Worm (Caenorhabditis elegans) whole organism, L2 larva: ENCODE results near the gene mam-4.

Source experiments
- C34F6.9 ChIP-seq: fragments of 150-350 bp; optimal IDR thresholded peaks from 2 replicates; lab custom pipeline; 2014; ENCODE audit warnings: missing biosample characterization, missing genetic modification characterization
- F13H6.1 ChIP-seq: sonication (generic microtip); optimal IDR thresholded peaks from 2 replicates; lab custom pipeline; 2016; ENCODE audit warnings: missing genetic modification characterization, missing compliant biosample characterization
- R02D3.7 ChIP-seq: fragments of 150-350 bp; optimal IDR thresholded peaks from 2 replicates; lab custom pipeline; 2014; ENCODE audit warnings: missing biosample characterization, missing genetic modification characterization
- ZK546.5 ChIP-seq: sonication (generic microtip); optimal IDR thresholded peaks from 2 replicates; lab custom pipeline; 2017; ENCODE audit warnings: missing biosample characterization, missing genetic modification characterization
- blmp-1 ChIP-seq: sonication (generic microtip); optimal IDR thresholded peaks from 2 replicates; lab custom pipeline; 2017; ENCODE audit warnings: missing genetic modification characterization, mild to moderate bottlenecking, missing compliant biosample characterization, antibody characterized with exemption, moderate library complexity; ENCODE audit not compliant: insufficient read depth
- ceh-16 ChIP-seq: fragments of 150-350 bp; optimal IDR thresholded peaks from 2 replicates; lab custom pipeline; 2014; ENCODE audit warnings: missing biosample characterization, missing genetic modification characterization
- ceh-82 ChIP-seq: fragments of 150-350 bp; optimal IDR thresholded peaks from 2 replicates; lab custom pipeline; 2014; ENCODE audit warnings: missing biosample characterization, missing genetic modification characterization
- crh-2 ChIP-seq: sonication (generic microtip); optimal IDR thresholded peaks from 2 replicates; lab custom pipeline; 2017; ENCODE audit warnings: missing biosample characterization, missing genetic modification characterization
- egl-27 ChIP-seq: sonication (generic microtip); optimal IDR thresholded peaks from 3 replicates; lab custom pipeline; 2017; ENCODE audit warnings: missing biosample characterization, missing genetic modification reagents, missing genetic modification characterization
- elt-3 ChIP-seq: sonication (generic microtip); optimal IDR thresholded peaks from 2 replicates; lab custom pipeline; 2017; ENCODE audit warnings: missing biosample characterization, missing genetic modification characterization
- fos-1 ChIP-seq: fragments of 150-350 bp; optimal IDR thresholded peaks from 2 replicates; lab custom pipeline; 2014; ENCODE audit warnings: missing biosample characterization, missing genetic modification characterization
- gmeb-1 ChIP-seq: fragments of 150-350 bp; optimal IDR thresholded peaks from 2 replicates; lab custom pipeline; 2014; ENCODE audit warnings: missing biosample characterization, missing genetic modification characterization
- lin-11 ChIP-seq: fragments of 150-350 bp; sonication (generic microtip); optimal IDR thresholded peaks from 2 replicates; lab custom pipeline; 2014; ENCODE audit warnings: missing biosample characterization, missing genetic modification characterization, inconsistent platforms, mixed read lengths
- lsy-2 ChIP-seq, 2 experiments: fragments of 150-350 bp in 1 of 2; sonication (generic microtip) in 1 of 2; optimal IDR thresholded peaks; 2 replicates each; lab custom pipeline; 2014 to 2017; ENCODE audit warnings: missing biosample characterization in 2 of 2, missing genetic modification characterization in 2 of 2
- mab-5 ChIP-seq: fragments of 150-350 bp; optimal IDR thresholded peaks from 2 replicates; lab custom pipeline; 2014; ENCODE audit warnings: missing biosample characterization, missing genetic modification characterization
- mdl-1 ChIP-seq, 2 experiments: fragments of 150-350 bp in 1 of 2; sonication (generic microtip) in 1 of 2; optimal IDR thresholded peaks; 2 replicates each; lab custom pipeline; 2017; ENCODE audit warnings: missing biosample characterization in 2 of 2, missing genetic modification characterization in 2 of 2
- nhr-10 ChIP-seq: sonication (generic microtip); optimal IDR thresholded peaks from 2 replicates; lab custom pipeline; 2017; ENCODE audit warnings: missing biosample characterization, missing genetic modification characterization
- nhr-12 ChIP-seq: fragments of 150-350 bp; optimal IDR thresholded peaks from 2 replicates; lab custom pipeline; 2014; ENCODE audit warnings: missing biosample characterization, missing genetic modification characterization
- nhr-129 ChIP-seq: fragments of 150-350 bp; optimal IDR thresholded peaks from 2 replicates; lab custom pipeline; 2014; ENCODE audit warnings: missing biosample characterization, missing genetic modification characterization
- nhr-21 ChIP-seq: fragments of 150-350 bp; optimal IDR thresholded peaks from 2 replicates; lab custom pipeline; 2014; ENCODE audit warnings: missing biosample characterization, missing genetic modification characterization
- nhr-23 ChIP-seq: fragments of 150-350 bp; optimal IDR thresholded peaks from 2 replicates; lab custom pipeline; 2014; ENCODE audit warnings: missing biosample characterization, missing genetic modification reagents, missing genetic modification characterization
- nhr-25 ChIP-seq: fragments of 150-350 bp; sonication (generic microtip); optimal IDR thresholded peaks from 3 replicates; lab custom pipeline; 2014; ENCODE audit warnings: missing biosample characterization, missing genetic modification characterization
- nhr-77 ChIP-seq: fragments of 150-350 bp; optimal IDR thresholded peaks from 2 replicates; lab custom pipeline; 2014; ENCODE audit warnings: missing biosample characterization, missing genetic modification characterization
- skn-1 ChIP-seq: sonication (generic microtip); optimal IDR thresholded peaks from 2 replicates; lab custom pipeline; 2017; ENCODE audit warnings: missing biosample characterization, missing genetic modification characterization
- sma-3 ChIP-seq: sonication (generic microtip); optimal IDR thresholded peaks from 2 replicates; lab custom pipeline; 2016; ENCODE audit warnings: missing genetic modification reagents, missing genetic modification characterization, missing compliant biosample characterization
- sma-9 ChIP-seq, 2 experiments: fragments of 150-350 bp in 1 of 2; sonication (generic microtip) in 1 of 2; optimal IDR thresholded peaks; 2 replicates each; lab custom pipeline; 2014 to 2016; ENCODE audit warnings: missing genetic modification characterization in 2 of 2, mild to moderate bottlenecking in 1 of 2, missing biosample characterization in 1 of 2, missing compliant biosample characterization in 1 of 2, missing genetic modification reagents in 1 of 2, moderate library complexity in 1 of 2
- snpc-4 ChIP-seq: fragments of 150-350 bp; optimal IDR thresholded peaks from 2 replicates; lab custom pipeline; 2014; ENCODE audit warnings: missing biosample characterization, missing genetic modification characterization
- zag-1 ChIP-seq: fragments of 150-350 bp; optimal IDR thresholded peaks from 2 replicates; lab custom pipeline; 2014; ENCODE audit warnings: missing biosample characterization, missing genetic modification characterization

Gene mam-4

DNA sequence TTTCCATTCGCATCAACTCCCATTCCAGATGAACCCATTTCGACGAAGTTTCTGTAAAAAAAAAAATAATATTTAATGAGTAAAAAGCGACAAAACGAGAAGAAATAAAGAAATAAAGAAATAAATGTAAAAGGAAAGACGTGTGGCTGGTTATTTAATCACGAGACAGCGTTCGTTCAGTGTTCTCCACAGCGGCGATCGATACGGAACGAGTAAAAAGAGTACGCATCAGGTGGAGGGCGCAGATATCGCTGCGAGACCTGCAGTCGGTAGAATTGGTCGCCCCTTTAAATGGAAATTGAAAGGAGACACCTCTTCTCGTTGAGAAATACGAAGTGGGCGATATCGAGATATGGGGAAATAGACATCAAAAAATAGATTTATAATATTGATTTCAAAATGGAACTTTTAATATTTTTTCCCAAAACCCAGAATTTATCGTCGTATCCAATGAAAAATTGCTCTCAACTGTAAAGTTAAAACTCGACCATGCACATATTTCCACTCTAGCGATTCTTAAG, 19.2 kb upstream of the mam-4 start, which contains the start of gene pqn-70 (continued):
- peak; percentile 57 for TF ChIP-seq zag-1 (tag; lab: Kevin White, UChicago)

- peak; percentile 53 for TF ChIP-seq blmp-1 (tag; lab: Kevin White, UChicago)
- no peak for TF ChIP-seq nhr-25 (tag; lab: Kevin White, UChicago)
These were observed 16.8 kb upstream of the mam-4 start for ce11 chrV:11231177-11231576.

- TF ChIP-seq F13H6.1 (tag; lab: Kevin White, UChicago) (no peak), C34F6.9 (tag; lab: Kevin White, UChicago) (no peak), nhr-77 (no peak), skn-1 (tag; lab: Kevin White, UChicago) (no peak), nhr-12 (tag; lab: Kevin White, UChicago) (no peak), sma-3 (GFP tag; lab: Kevin White, UChicago) (no peak)
- TF ChIP-seq, all 48 proteins: peak for 0
These were observed 13.6 kb upstream of the mam-4 start, which contains the start of gene T19B10.5 for ce11 chrV:11234350-11234749. Gene T19B10.5, plus strand, starts transcription at chrV:11234650.

DNA sequence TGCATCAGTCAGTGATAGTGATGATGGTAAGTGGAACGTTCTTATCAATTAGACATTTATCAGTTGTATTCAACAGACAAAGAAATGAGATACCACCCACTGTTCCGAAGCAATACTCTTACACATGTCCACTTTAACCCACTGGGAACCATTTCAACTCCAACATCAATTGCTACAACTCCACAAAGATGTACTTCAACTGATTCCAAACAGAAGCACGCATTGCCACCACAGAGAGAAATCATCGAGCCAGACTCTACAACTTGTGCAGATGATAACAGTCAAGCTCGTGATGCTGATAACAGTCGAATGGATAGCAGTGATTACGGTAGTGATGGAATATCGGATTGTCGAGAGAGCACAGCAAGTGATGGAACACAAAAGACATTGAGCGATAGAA, 12.1 kb upstream of the mam-4 start:
- TF ChIP-seq lsy-2 (tag; optimal IDR thresholded peaks at IDR 0.05; lab: Kevin White, UChicago), result peak in 1 of 2 experiments; percentile 7
- no peak for TF ChIP-seq nhr-23 (tag; lab: Kevin White, UChicago)
- no peak for TF ChIP-seq snpc-4 (tag; lab: Kevin White, UChicago)
- TF ChIP-seq fos-1 (tag; lab: Kevin White, UChicago), result peak; percentile 64
- TF ChIP-seq, all 48 proteins: peak for 2

ce11 chrV:11239187-11239725, 8.7 kb upstream of the mam-4 start, which contains the start of the genes dvc-1 and ima-1:
Gene dvc-1, minus strand, starts transcription at chrV:11239331.
Gene ima-1, plus strand, starts transcription at chrV:11239675.
- no peak for TF ChIP-seq mab-5
- TF ChIP-seq nhr-21 (tag; lab: Kevin White, UChicago), result peak; percentile 7
- TF ChIP-seq crh-2, result peak; percentile 66
- TF ChIP-seq snpc-4 (tag; lab: Kevin White, UChicago), result no peak
- peak; percentile 64 for TF ChIP-seq nhr-25 (tag; lab: Kevin White, UChicago)
- TF ChIP-seq lsy-2 (tag; optimal IDR thresholded peaks at IDR 0.05; lab: Kevin White, UChicago), result peak; percentile 25 to 73
- peak; percentile 69 for TF ChIP-seq ceh-82 (tag; lab: Kevin White, UChicago)
- peak; percentile 57 for TF ChIP-seq C34F6.9 (tag; lab: Kevin White, UChicago)
- TF ChIP-seq sma-9 (GFP tag; optimal IDR thresholded peaks at IDR 0.05; lab: Kevin White, UChicago), result peak; percentile 32
- no peak for TF ChIP-seq sma-9 (tag; optimal IDR thresholded peaks at IDR 0.05; lab: Kevin White, UChicago)
- TF ChIP-seq fos-1 (tag; lab: Kevin White, UChicago), result peak; percentile 2
- TF ChIP-seq sma-3 (GFP tag; lab: Kevin White, UChicago), result peak; percentile 60
- TF ChIP-seq lin-11 (tag; lab: Kevin White, UChicago), result peak; percentile 62
- no peak for TF ChIP-seq ZK546.5 (tag; lab: Kevin White, UChicago)
- peak; percentile 69 for TF ChIP-seq gmeb-1
- TF ChIP-seq nhr-10 (tag; lab: Kevin White, UChicago), result no peak
- peak; percentile 65 for TF ChIP-seq nhr-129 (tag; lab: Kevin White, UChicago)
- TF ChIP-seq R02D3.7 (tag; lab: Kevin White, UChicago), result peak; percentile 89
- peak; percentile 59 for TF ChIP-seq F13H6.1 (tag; lab: Kevin White, UChicago)

- no peak for TF ChIP-seq ceh-16
- no peak for TF ChIP-seq elt-3 (tag; lab: Kevin White, UChicago)
- no peak for TF ChIP-seq ZK546.5 (tag; lab: Kevin White, UChicago)
- TF ChIP-seq C34F6.9 (tag; lab: Kevin White, UChicago), result no peak
- no peak for TF ChIP-seq egl-27 (tag; lab: Kevin White, UChicago)
- no peak for TF ChIP-seq mdl-1 (tag; optimal IDR thresholded peaks at IDR 0.05; lab: Kevin White, UChicago)
- no peak for TF ChIP-seq zag-1 (tag; lab: Kevin White, UChicago)
These were observed 6.4 kb upstream of the mam-4 start, which contains the start of gene pgap-1 for ce11 chrV:11241580-11241979. Gene pgap-1, plus strand, starts transcription at chrV:11241880.
